Fruit fly (Drosophila melanogaster): ENCODE results near the gene Dip-C.

Dip-C gene

dm6 chr3R:12448889-12449314, 35.3 kb upstream of the Dip-C start, which contains the start of gene CG18549 (continued):
- TF ChIP-seq lola (GFP tag; optimal IDR thresholded peaks at IDR 0.05) (peak in 1 of 3 experiments; percentile 100), Opbp (GFP tag; IDR thresholded peaks at IDR 0.05; ENCODE audit: partially characterized antibody) (peak; percentile 82), ac (GFP tag; optimal IDR thresholded peaks at IDR 0.05) (peak; percentile 98), CG34422 (GFP tag; IDR thresholded peaks at IDR 0.05) (peak; percentile 100), sisA (GFP tag; IDR thresholded peaks at IDR 0.05) (peak; percentile 100), exex (tag; optimal IDR thresholded peaks at IDR 0.05) (peak; percentile 99), mam (GFP tag; optimal IDR thresholded peaks at IDR 0.05) (peak; percentile 99), CoRest (tag; optimal IDR thresholded peaks at IDR 0.05) (peak; percentile 100), CG2678 (tag; optimal IDR thresholded peaks at IDR 0.05) (peak; percentile 100), CG4424 (GFP tag; optimal IDR thresholded peaks at IDR 0.05) (peak; percentile 100), CG17829 (tag; optimal IDR thresholded peaks at IDR 0.05) (peak; percentile 100), CG4730 (GFP tag; IDR thresholded peaks at IDR 0.05) (peak; percentile 100), sqz (GFP tag; optimal IDR thresholded peaks at IDR 0.05) (peak; percentile 100), bigmax (GFP tag; optimal IDR thresholded peaks at IDR 0.05) (peak; percentile 88), Usf (GFP tag; optimal IDR thresholded peaks at IDR 0.05) (peak; percentile 98), CG7556 (GFP tag; optimal IDR thresholded peaks at IDR 0.05) (peak; percentile 100), CG12942 (GFP tag; optimal IDR thresholded peaks at IDR 0.05) (peak; percentile 99), ftz-f1 (GFP tag; optimal IDR thresholded peaks at IDR 0.05) (peak; percentile 94), CG14667 (GFP tag; IDR thresholded peaks at IDR 0.05) (peak; percentile 99), fd3F (GFP tag; optimal IDR thresholded peaks at IDR 0.05) (peak; percentile 99), Bdp1 (GFP tag; optimal IDR thresholded peaks at IDR 0.05) (peak; percentile 96), CG1647 (GFP tag; optimal IDR thresholded peaks at IDR 0.05) (peak; percentile 99), bcd (GFP tag; optimal IDR thresholded peaks at IDR 0.05) (peak; percentile 100), CG12299 (tag; optimal IDR thresholded peaks at IDR 0.05) (peak; percentile 100), Doc2 (GFP tag; IDR thresholded peaks at IDR 0.05) (peak; percentile 98), E2f1 (GFP tag; IDR thresholded peaks at IDR 0.05) (peak; percentile 100), br (optimal IDR thresholded peaks at IDR 0.05) (no peak), CG30020 (tag; optimal IDR thresholded peaks at IDR 0.05) (peak; percentile 94), p53 (GFP tag; optimal IDR thresholded peaks at IDR 0.05) (peak; percentile 96), CG4707 (GFP tag; optimal IDR thresholded peaks at IDR 0.05) (peak; percentile 99), CG2712 (tag; optimal IDR thresholded peaks at IDR 0.05) (peak; percentile 100), CG12236 (GFP tag; optimal IDR thresholded peaks at IDR 0.05) (peak; percentile 99), CG13424 (tag; optimal IDR thresholded peaks at IDR 0.05) (peak; percentile 100), CG16779 (GFP tag; IDR thresholded peaks at IDR 0.05) (peak; percentile 99), onecut (GFP tag; IDR thresholded peaks at IDR 0.05) (peak; percentile 100), B-H1 (GFP tag; IDR thresholded peaks at IDR 0.05) (peak; percentile 100), ATbp (GFP tag; optimal IDR thresholded peaks at IDR 0.05) (peak; percentile 100), HmgD (GFP tag; optimal IDR thresholded peaks at IDR 0.05) (peak; percentile 98), E2f2 (GFP tag; IDR thresholded peaks at IDR 0.05) (peak; percentile 98), fd96Cb (tag; optimal IDR thresholded peaks at IDR 0.05) (peak; percentile 100), CG11696 (GFP tag; IDR thresholded peaks at IDR 0.05) (peak; percentile 98), Lpt (GFP tag; optimal IDR thresholded peaks at IDR 0.05) (no peak), hkb (optimal IDR thresholded peaks at IDR 0.05) (no peak), hkb (GFP tag; IDR thresholded peaks at IDR 0.05) (peak; percentile 100), CG18619 (GFP tag; optimal IDR thresholded peaks at IDR 0.05) (peak; percentile 100), Atf-2 (GFP tag; optimal IDR thresholded peaks at IDR 0.05) (peak; percentile 99), zen (tag; optimal IDR thresholded peaks at IDR 0.05) (peak; percentile 100), Poxn (GFP tag; IDR thresholded peaks at IDR 0.05) (peak; percentile 98), dan (GFP tag; IDR thresholded peaks at IDR 0.05) (peak; percentile 97), CG12744 (GFP tag; optimal IDR thresholded peaks at IDR 0.05) (peak; percentile 99), unpg (GFP tag; optimal IDR thresholded peaks at IDR 0.05) (peak; percentile 100), CG11093 (GFP tag; IDR thresholded peaks at IDR 0.05) (peak; percentile 100)
